Fruit fly (Drosophila melanogaster): ENCODE results near the gene Apc.
A peak's percentile ranks its signal among the peaks of the same experiment; 100 is the strongest.

Gene Apc

dm6 chr3R:28861309-28862157 lies 17.0 kb upstream of the Apc start:
- TF ChIP-seq Sox102F (GFP tag; optimal IDR thresholded peaks at IDR 0.05) = peak; percentile 2
- TF ChIP-seq CG10669 (GFP tag; optimal IDR thresholded peaks at IDR 0.05) = no peak
- no peak for TF ChIP-seq Eip93F (GFP tag; optimal IDR thresholded peaks at IDR 0.05)
- TF ChIP-seq CG4318 (GFP tag; optimal IDR thresholded peaks at IDR 0.05) = no peak
- TF ChIP-seq CG34406 (GFP tag; optimal IDR thresholded peaks at IDR 0.05) = no peak
- peak; percentile 51 for TF ChIP-seq fd85E (GFP tag; optimal IDR thresholded peaks at IDR 0.05)
- TF ChIP-seq lz (GFP tag; optimal IDR thresholded peaks at IDR 0.05) = no peak
- TF ChIP-seq Ets21C (GFP tag; optimal IDR thresholded peaks at IDR 0.05) = no peak
- no peak for TF ChIP-seq achi (GFP tag; optimal IDR thresholded peaks at IDR 0.05)
- no peak for TF ChIP-seq CG10631 (GFP tag; optimal IDR thresholded peaks at IDR 0.05)
- no peak for TF ChIP-seq CG6854 (GFP tag; optimal IDR thresholded peaks at IDR 0.05)
- TF ChIP-seq Eip78C (GFP tag) = peak; percentile 59
- TF ChIP-seq CG7368 (GFP tag; optimal IDR thresholded peaks at IDR 0.05) = no peak
- no peak for TF ChIP-seq CG6276 (GFP tag; optimal IDR thresholded peaks at IDR 0.05)
- TF ChIP-seq acj6 (GFP tag; optimal IDR thresholded peaks at IDR 0.05) = no peak
- no peak for TF ChIP-seq salr (GFP tag; optimal IDR thresholded peaks at IDR 0.05)
- TF ChIP-seq CG3919 (GFP tag; optimal IDR thresholded peaks at IDR 0.05) = peak; percentile 14
- no peak for TF ChIP-seq CG11762 (GFP tag; optimal IDR thresholded peaks at IDR 0.05; ENCODE audit: insufficient read depth)
- no peak for TF ChIP-seq CG31627 (GFP tag; optimal IDR thresholded peaks at IDR 0.05)
- no peak; the same call in 2 of the 3 replicates for TF ChIP-seq eg (GFP tag; IDR thresholded peaks at IDR 0.05)
- TF ChIP-seq fkh (GFP tag; optimal IDR thresholded peaks at IDR 0.05) = no peak
- TF ChIP-seq CG1621 (tag; optimal IDR thresholded peaks at IDR 0.05) = peak; percentile 82
- TF ChIP-seq ss (GFP tag; optimal IDR thresholded peaks at IDR 0.05) = peak in 1 of 2 experiments; percentile 16
- TF ChIP-seq Ets96B (tag; optimal IDR thresholded peaks at IDR 0.05) = no peak
- TF ChIP-seq CG3032 (tag; optimal IDR thresholded peaks at IDR 0.05) = no peak
- no peak for TF ChIP-seq cyc (GFP tag; optimal IDR thresholded peaks at IDR 0.05)
- no peak for TF ChIP-seq CG6792 (GFP tag; optimal IDR thresholded peaks at IDR 0.05)
- TF ChIP-seq fd59A (GFP tag; optimal IDR thresholded peaks at IDR 0.05) = no peak
- TF ChIP-seq net (GFP tag; optimal IDR thresholded peaks at IDR 0.05) = no peak
- TF ChIP-seq CG8119 (GFP tag; IDR thresholded peaks at IDR 0.05) = no peak
- no peak for TF ChIP-seq Blimp-1 (GFP tag; optimal IDR thresholded peaks at IDR 0.05)
- peak; percentile 20 for TF ChIP-seq svp (GFP tag)
- no peak for TF ChIP-seq Smox (GFP tag; optimal IDR thresholded peaks at IDR 0.05)
- no peak for TF ChIP-seq Hr38 (GFP tag; optimal IDR thresholded peaks at IDR 0.05)
- TF ChIP-seq dac (GFP tag; optimal IDR thresholded peaks at IDR 0.05) = no peak
- TF ChIP-seq spab (GFP tag; optimal IDR thresholded peaks at IDR 0.05) = no peak
- TF ChIP-seq Met (GFP tag; optimal IDR thresholded peaks at IDR 0.05) = no peak
- TF ChIP-seq CG11294 (GFP tag; IDR thresholded peaks at IDR 0.05) = no peak
- TF ChIP-seq pdm3 (GFP tag; optimal IDR thresholded peaks at IDR 0.05) = no peak
- no peak for TF ChIP-seq Hr39 (GFP tag; optimal IDR thresholded peaks at IDR 0.05)
- no peak for TF ChIP-seq Sox15 (GFP tag; optimal IDR thresholded peaks at IDR 0.05)
- no peak for TF ChIP-seq CG32006 (GFP tag; optimal IDR thresholded peaks at IDR 0.05)
- TF ChIP-seq CG8632 (GFP tag; optimal IDR thresholded peaks at IDR 0.05) = no peak
- peak; percentile 44; the same call in 1 of the 2 replicates for TF ChIP-seq CG15336 (GFP tag; IDR thresholded peaks at IDR 0.05)
- TF ChIP-seq Eip75B (GFP tag; optimal IDR thresholded peaks at IDR 0.05) = no peak
- TF ChIP-seq OdsH (GFP tag; optimal IDR thresholded peaks at IDR 0.05) = no peak
- no peak for TF ChIP-seq esn (GFP tag; optimal IDR thresholded peaks at IDR 0.05)
- peak; percentile 30 for TF ChIP-seq Lpt (GFP tag; optimal IDR thresholded peaks at IDR 0.05)
- TF ChIP-seq vri (GFP tag; optimal IDR thresholded peaks at IDR 0.05) = no peak
- no peak for TF ChIP-seq Sox14 (GFP tag; optimal IDR thresholded peaks at IDR 0.05)
- TF ChIP-seq Gug (GFP tag; IDR thresholded peaks at IDR 0.05) = no peak
